Worm (Caenorhabditis elegans) whole organism, L1 larva: Measurements from ENCODE around the gene ZK1010.2.

Experiments used
- Y116A8C.19 ChIP-seq: sonication (generic microtip); optimal IDR thresholded peaks from 2 replicates; lab custom pipeline; 2016; ENCODE audit warnings: missing compliant biosample characterization, missing genetic modification characterization, borderline replicate concordance
- aha-1 ChIP-seq: fragments of 150-350 bp; optimal IDR thresholded peaks from 2 replicates; lab custom pipeline; 2014; ENCODE audit warnings: missing biosample characterization, missing genetic modification characterization
- ceh-8 ChIP-seq: fragments of 200-800 bp; sonication (Bioruptor generic); optimal IDR thresholded peaks from 2 replicates; lab custom pipeline; 2018; ENCODE audit warnings: mild to moderate bottlenecking, missing genetic modification characterization, moderate library complexity, missing compliant biosample characterization
- ceh-82 ChIP-seq, 3 experiments: fragments of 150-350 bp in 1 of 3; sonication (generic microtip) in 2 of 3; optimal IDR thresholded peaks; 2 replicates each; lab custom pipeline; 2014 to 2017; ENCODE audit warnings: missing biosample characterization in 3 of 3, missing genetic modification characterization in 3 of 3
- ceh-88 ChIP-seq: fragments of 200-800 bp; sonication (Bioruptor generic); IDR thresholded peaks from 2 replicates; pipeline ENCODE4 v1.3.6; 2022; ENCODE audit warnings: missing genetic modification characterization, missing compliant biosample characterization
- ces-1 ChIP-seq: fragments of 150-350 bp; optimal IDR thresholded peaks from 2 replicates; lab custom pipeline; 2014; ENCODE audit warnings: missing biosample characterization, missing genetic modification reagents, missing genetic modification characterization
- efl-1 ChIP-seq, 4 experiments: fragments of 150-350 bp; optimal IDR thresholded peaks in 3 of 4; peaks in 1 of 4; 1 replicate in 1 of 4; 2 replicates in 3 of 4; lab custom pipeline; 2014; ENCODE audit warnings: missing biosample characterization in 2 of 4, missing genetic modification characterization in 2 of 4, missing genetic modification reagents in 2 of 4
- egl-13 ChIP-seq: sonication (generic microtip); optimal IDR thresholded peaks from 2 replicates; lab custom pipeline; 2016; ENCODE audit warnings: missing genotype, missing genetic modification reagents, missing genetic modification characterization, missing compliant biosample characterization
- fkh-10 ChIP-seq: sonication (generic microtip); optimal IDR thresholded peaks from 2 replicates; lab custom pipeline; 2017; ENCODE audit warnings: missing biosample characterization, missing genetic modification reagents, missing genetic modification characterization
- fkh-8 ChIP-seq: sonication (generic microtip); optimal IDR thresholded peaks from 2 replicates; lab custom pipeline; 2016; ENCODE audit warnings: mild to moderate bottlenecking, missing genetic modification characterization, missing compliant biosample characterization
- hlh-17 ChIP-seq: fragments of 200-800 bp; sonication (Bioruptor generic); optimal IDR thresholded peaks from 2 replicates; lab custom pipeline; 2018; ENCODE audit warnings: missing genetic modification characterization, mild to moderate bottlenecking, missing compliant biosample characterization, moderate library complexity, borderline replicate concordance
- irx-1 ChIP-seq: sonication (generic microtip); optimal IDR thresholded peaks from 2 replicates; lab custom pipeline; 2016; ENCODE audit warnings: missing genetic modification characterization, missing compliant biosample characterization
- jun-1 ChIP-seq: fragments of 150-350 bp; optimal IDR thresholded peaks from 2 replicates; lab custom pipeline; 2014; ENCODE audit warnings: missing biosample characterization, missing genetic modification reagents, missing genetic modification characterization
- lin-14 ChIP-seq: fragments of 200-800 bp; sonication (Bioruptor generic); optimal IDR thresholded peaks from 2 replicates; lab custom pipeline; 2018; ENCODE audit warnings: mild to moderate bottlenecking, missing genetic modification characterization, moderate library complexity, missing compliant biosample characterization
- lin-39 ChIP-seq: fragments of 150-350 bp; optimal IDR thresholded peaks from 2 replicates; lab custom pipeline; 2014; ENCODE audit warnings: missing biosample characterization, missing genetic modification reagents, missing genetic modification characterization
- mab-9 ChIP-seq: fragments of 200-800 bp; sonication (Bioruptor generic); IDR thresholded peaks from 2 replicates; pipeline ENCODE4 v1.3.6; 2022; ENCODE audit warnings: missing genetic modification reagents, missing genetic modification characterization, missing compliant biosample characterization
- mdl-1 ChIP-seq, 2 experiments: fragments of 150-350 bp; optimal IDR thresholded peaks; 2 replicates each; lab custom pipeline; 2014 to 2017; ENCODE audit warnings: missing biosample characterization in 2 of 2, missing genetic modification characterization in 2 of 2, inconsistent platforms in 1 of 2
- mep-1 ChIP-seq: fragments of 150-350 bp; optimal IDR thresholded peaks from 2 replicates; lab custom pipeline; 2014; ENCODE audit warnings: missing biosample characterization, missing genetic modification characterization
- nhr-47 ChIP-seq: sonication (generic microtip); optimal IDR thresholded peaks from 2 replicates; lab custom pipeline; 2016; ENCODE audit warnings: mild to moderate bottlenecking, missing genetic modification characterization, moderate library complexity, missing compliant biosample characterization
- pag-3 ChIP-seq: sonication (generic microtip); optimal IDR thresholded peaks from 2 replicates; lab custom pipeline; 2017; ENCODE audit warnings: missing genetic modification characterization, mild to moderate bottlenecking, missing compliant biosample characterization, antibody characterized with exemption, borderline replicate concordance; ENCODE audit not compliant: insufficient read depth
- pax-3 ChIP-seq: fragments of 200-800 bp; sonication (Bioruptor generic); optimal IDR thresholded peaks from 2 replicates; lab custom pipeline; 2018; ENCODE audit warnings: mild to moderate bottlenecking, missing genetic modification characterization, moderate library complexity, missing compliant biosample characterization
- sup-37 ChIP-seq: fragments of 200-800 bp; sonication (Bioruptor generic); optimal IDR thresholded peaks from 2 replicates; lab custom pipeline; 2018; ENCODE audit warnings: mild to moderate bottlenecking, missing genetic modification characterization, missing compliant biosample characterization
- unc-62 ChIP-seq: fragments of 150-350 bp; optimal IDR thresholded peaks from 2 replicates; lab custom pipeline; 2014; ENCODE audit warnings: missing biosample characterization, missing genetic modification reagents, missing genetic modification characterization
- unc-98 ChIP-seq: fragments of 200-800 bp; sonication (Bioruptor generic); IDR thresholded peaks from 2 replicates; pipeline ENCODE4 v1.3.6; 2022; ENCODE audit warnings: missing genetic modification characterization, missing compliant biosample characterization
- xbp-1 ChIP-seq: sonication (generic microtip); optimal IDR thresholded peaks from 2 replicates; lab custom pipeline; 2016; ENCODE audit warnings: missing genetic modification characterization, missing compliant biosample characterization
- zag-1 ChIP-seq: fragments of 150-350 bp; optimal IDR thresholded peaks from 2 replicates; lab custom pipeline; 2014; ENCODE audit warnings: missing biosample characterization, missing genetic modification characterization
- zip-4 ChIP-seq: fragments of 200-800 bp; sonication (Bioruptor generic); optimal IDR thresholded peaks from 2 replicates; lab custom pipeline; 2018; ENCODE audit warnings: mild to moderate bottlenecking, missing genetic modification characterization, moderate library complexity, missing compliant biosample characterization

The ZK1010.2 gene

DNA sequence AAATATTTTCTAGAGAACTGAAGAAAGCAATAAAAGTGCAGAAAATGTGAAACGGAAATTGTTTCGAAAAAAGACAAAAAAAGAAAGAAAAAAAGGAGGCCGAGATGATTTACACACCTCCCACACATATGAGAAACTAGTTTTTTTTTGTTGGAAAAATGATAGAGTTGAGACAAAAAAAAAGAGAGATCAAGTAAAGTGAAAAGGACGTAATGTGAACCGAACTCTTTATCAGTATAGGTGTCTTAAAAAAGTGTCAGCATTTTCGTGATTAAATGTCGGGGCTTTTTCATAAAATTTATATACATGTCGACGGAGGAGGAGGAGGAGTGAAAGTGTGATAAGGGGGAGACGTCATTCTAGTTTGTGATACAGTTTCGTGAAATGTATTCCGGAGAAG, 18.4 kb downstream of the ZK1010.2 start (continued):
- TF ChIP-seq ces-1 (GFP tag; lab: Kevin White, UChicago) = no peak
- no peak for TF ChIP-seq ceh-88 (GFP tag; lab: Robert Waterston, UW)
- TF ChIP-seq sup-37 (GFP tag; lab: Kevin White, UChicago) = no peak
- no peak for TF ChIP-seq xbp-1 (tag; lab: Kevin White, UChicago)
- TF ChIP-seq mep-1 (tag; lab: Kevin White, UChicago) = no peak
- no peak for TF ChIP-seq unc-62
- no peak for TF ChIP-seq irx-1 (tag; lab: Kevin White, UChicago)
- TF ChIP-seq mab-9 (GFP tag; lab: Robert Waterston, UW) = no peak
- no peak for TF ChIP-seq zag-1 (tag; lab: Kevin White, UChicago)
- no peak for TF ChIP-seq aha-1 (tag; lab: Kevin White, UChicago)
- no peak for TF ChIP-seq unc-98 (GFP tag; lab: Robert Waterston, UW)

DNA sequence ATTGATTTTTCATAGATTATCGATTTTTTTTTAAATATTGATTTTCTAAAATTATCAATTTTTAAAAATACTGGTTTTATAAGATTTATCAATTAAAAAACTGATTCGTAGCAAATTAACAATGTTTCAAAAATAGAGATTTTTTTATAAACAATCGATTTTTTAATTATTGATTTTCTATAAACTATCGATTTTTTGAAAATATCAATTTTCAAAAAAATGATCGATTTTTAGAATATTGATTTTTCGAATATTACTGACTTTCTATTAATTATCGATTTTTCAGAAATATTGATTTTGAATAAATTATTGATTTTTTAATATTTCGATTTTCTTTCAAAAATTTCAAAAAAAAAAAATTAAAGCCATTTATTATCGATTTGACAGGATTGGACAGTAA, 25.0 kb downstream of the ZK1010.2 start:
- no peak for TF ChIP-seq pag-3 (tag; lab: Kevin White, UChicago)

DNA sequence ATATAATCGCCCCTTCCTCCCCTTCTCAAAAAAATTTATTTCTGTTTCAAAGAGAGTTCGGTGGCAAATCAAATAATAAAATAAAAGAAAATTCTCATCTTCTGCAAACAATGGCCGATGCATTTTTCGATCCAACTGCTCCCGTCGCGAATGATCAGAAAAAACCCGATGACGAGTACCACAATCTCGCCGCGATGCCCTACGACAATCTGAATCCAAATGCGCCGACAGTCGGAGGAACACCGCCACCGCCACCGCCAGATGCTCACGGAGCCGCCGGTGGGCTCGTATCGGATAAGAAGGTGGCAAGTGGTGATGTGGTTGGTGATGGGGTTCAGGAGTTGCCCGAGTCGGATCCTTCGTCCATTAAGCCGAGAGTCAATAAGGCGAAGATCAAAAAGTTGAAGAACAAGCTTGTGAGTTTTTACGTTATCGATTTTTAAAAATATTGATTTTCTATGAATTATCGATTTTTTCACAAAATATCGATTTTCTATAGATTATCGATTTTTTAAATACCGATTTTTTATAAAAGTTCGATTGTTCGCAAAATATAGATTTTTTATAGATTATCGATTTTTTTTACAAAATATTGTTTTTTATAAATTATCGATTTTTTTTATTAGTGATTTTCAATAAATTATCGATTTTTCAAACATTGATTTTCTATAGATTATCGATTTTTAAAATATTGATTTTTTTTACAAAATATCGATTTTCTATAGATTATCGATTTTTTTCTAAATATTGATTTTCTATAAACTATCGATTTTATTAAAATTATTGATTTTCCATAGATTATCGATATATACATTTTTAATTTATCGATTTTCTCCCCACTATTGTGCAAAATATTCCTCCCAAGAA, 26.1 kb downstream of the ZK1010.2 start, which contains the start of gene Y39E4A.1:
TSS of gene Y39E4A.1 (plus strand) at position 51 of the 867 bp plus-strand sequence.
- TF ChIP-seq zip-4 (GFP tag; lab: Kevin White, UChicago) (no peak), jun-1 (tag; lab: Kevin White, UChicago) (no peak), Y116A8C.19 (no peak), lin-14 (no peak), ceh-8 (no peak), ceh-82 (tag; optimal IDR thresholded peaks at IDR 0.05; lab: Kevin White, UChicago) (no peak), mdl-1 (tag; optimal IDR thresholded peaks at IDR 0.05; lab: Kevin White, UChicago) (no peak), egl-13 (tag; lab: Kevin White, UChicago) (no peak)

DNA sequence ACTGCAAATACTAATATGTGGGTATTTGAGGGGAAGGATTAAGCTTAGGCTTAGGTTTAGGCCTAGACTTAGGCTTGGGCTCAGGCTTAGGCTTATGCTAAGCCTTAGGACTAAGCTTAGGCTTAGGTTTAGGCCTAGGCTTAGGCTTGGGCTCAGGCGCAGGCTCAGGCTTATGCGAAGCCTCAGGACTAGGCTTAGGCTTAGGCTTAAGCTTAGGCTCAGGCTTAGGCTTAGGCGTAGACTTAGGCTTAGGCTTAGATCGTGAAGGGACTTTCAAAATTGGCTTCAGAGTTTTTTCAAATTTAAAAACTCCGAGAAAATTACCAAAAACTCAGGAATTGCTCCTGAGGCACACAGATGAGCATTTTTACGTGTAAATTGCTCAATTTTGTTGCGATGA, 32.6 kb downstream of the ZK1010.2 start:
- TF ChIP-seq nhr-47 (tag; lab: Kevin White, UChicago) (no peak), efl-1 (optimal IDR thresholded peaks at IDR 0.05; lab: Kevin White, UChicago) (no peak), efl-1 (GFP tag; optimal IDR thresholded peaks at IDR 0.05 in 1 of 2; lab: Kevin White, UChicago) (peak in 1 of 2 experiments; percentile 62), zag-1 (tag; lab: Kevin White, UChicago) (no peak)

DNA sequence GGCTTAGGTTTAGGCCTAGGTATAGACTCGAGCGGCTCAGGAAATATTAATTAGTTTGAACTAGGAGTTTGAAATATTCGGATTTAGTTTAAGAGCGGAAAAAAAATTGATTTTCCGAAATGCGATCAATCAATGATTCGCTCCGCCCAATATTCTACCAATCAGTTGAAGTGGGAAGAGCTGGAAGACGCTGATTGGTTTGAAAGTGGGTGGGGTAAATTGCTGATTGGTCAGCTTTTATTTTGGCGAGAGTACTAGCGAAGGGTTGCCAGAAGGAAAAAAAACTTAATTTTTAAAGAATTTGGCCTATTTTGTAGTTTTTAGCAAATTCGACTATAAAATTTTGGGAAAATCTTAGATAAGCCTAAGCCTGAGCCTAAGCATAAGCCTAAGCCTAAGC, 33.6 kb downstream of the ZK1010.2 start:
- TF ChIP-seq Y116A8C.19 (no peak), hlh-17 (GFP tag; lab: Kevin White, UChicago) (no peak), lin-39 (tag; lab: Kevin White, UChicago) (no peak), zip-4 (GFP tag; lab: Kevin White, UChicago) (no peak), pax-3 (tag; lab: Kevin White, UChicago) (no peak)

DNA sequence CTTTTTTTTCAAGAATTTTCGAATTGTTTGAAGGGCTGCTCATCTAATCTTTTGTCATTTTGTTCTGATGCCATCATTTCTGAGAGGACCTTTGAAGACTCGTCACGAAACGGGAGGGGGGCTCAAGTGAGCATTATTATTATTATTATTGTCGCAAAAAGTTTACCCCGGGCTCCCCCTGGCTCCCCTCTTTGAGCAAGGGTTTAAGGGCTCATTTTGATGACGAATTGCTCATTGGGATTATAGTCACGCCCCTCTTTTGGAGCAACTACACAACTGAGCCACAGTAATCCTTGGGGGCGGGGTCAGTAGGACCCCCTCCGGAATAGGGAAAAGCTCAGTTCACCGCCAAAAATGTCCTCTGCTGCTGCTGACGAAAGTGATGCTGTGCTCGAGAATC, 35.4 kb downstream of the ZK1010.2 start, which contains the start of gene unc-25:
TSS of gene unc-25 (plus strand) at position 345 of the 400 bp plus-strand sequence.
- TF ChIP-seq fkh-10 (GFP tag; lab: Kevin White, UChicago) (peak; percentile 53), fkh-8 (tag; lab: Kevin White, UChicago) (no peak), mab-9 (GFP tag; lab: Robert Waterston, UW) (peak; percentile 22; the same call in 1 of the 2 replicates)
